Fruit fly (Drosophila melanogaster) whole organism, embryonic: ENCODE measurements around the gene robo3.

Experiments
- CG10147 ChIP-seq: fragments of 200-800 bp; sonication (Bioruptor generic); optimal IDR thresholded peaks from 2 replicates; lab custom pipeline; 2019; ENCODE audit warnings: missing biosample characterization, mild to moderate bottlenecking, missing genetic modification characterization, moderate library complexity
- CG10267 ChIP-seq: fragments of 200-800 bp; sonication (Bioruptor generic); optimal IDR thresholded peaks from 2 replicates; lab custom pipeline; 2018; ENCODE audit warnings: missing biosample characterization, mild to moderate bottlenecking, missing genetic modification characterization, moderate library complexity
- CG11247 ChIP-seq: fragments of 200-800 bp; sonication (Bioruptor generic); IDR thresholded peaks from 2 replicates; pipeline ENCODE4 v1.3.6; 2022; ENCODE audit warnings: missing biosample characterization, missing genetic modification characterization
- CG13123 ChIP-seq: fragments of 200-800 bp; sonication (Bioruptor generic); optimal IDR thresholded peaks from 2 replicates; lab custom pipeline; 2016; ENCODE audit warnings: missing biosample characterization, missing genetic modification characterization
- CG15269 ChIP-seq: fragments of 200-800 bp; sonication (Bioruptor generic); optimal IDR thresholded peaks from 2 replicates; lab custom pipeline; 2018; ENCODE audit warnings: missing biosample characterization, mild to moderate bottlenecking, missing genetic modification characterization, moderate library complexity
- CG2678 ChIP-seq: fragments of 200-800 bp; sonication (Bioruptor generic); optimal IDR thresholded peaks from 3 replicates; lab custom pipeline; 2019; ENCODE audit warnings: missing biosample characterization, mild to moderate bottlenecking, missing genetic modification characterization, moderate library complexity
- CG4360 ChIP-seq: fragments of 200-800 bp; sonication (Bioruptor generic); IDR thresholded peaks from 2 replicates; pipeline ENCODE4 v1.3.6; 2022; ENCODE audit warnings: missing biosample characterization, missing genetic modification characterization
- CG4424 ChIP-seq: fragments of 200-800 bp; sonication (Bioruptor generic); optimal IDR thresholded peaks from 3 replicates; lab custom pipeline; 2016; ENCODE audit warnings: missing biosample characterization, missing genetic modification characterization
- CG4820 ChIP-seq: fragments of 200-800 bp; sonication (Bioruptor generic); optimal IDR thresholded peaks from 3 replicates; lab custom pipeline; 2016; ENCODE audit warnings: missing biosample characterization, missing genetic modification characterization
- CG6654 ChIP-seq: fragments of 200-800 bp; sonication (Bioruptor generic); optimal IDR thresholded peaks from 2 replicates; lab custom pipeline; 2017; ENCODE audit warnings: missing biosample characterization, mild to moderate bottlenecking, missing genetic modification characterization
- CG6689 ChIP-seq: fragments of 200-800 bp; sonication (Bioruptor generic); IDR thresholded peaks from 2 replicates; pipeline ENCODE4 v1.3.6; 2022; ENCODE audit warnings: missing biosample characterization, missing genetic modification characterization
- CG7987 ChIP-seq: fragments of 200-800 bp; sonication (Bioruptor generic); optimal IDR thresholded peaks from 2 replicates; lab custom pipeline; 2018; ENCODE audit warnings: missing biosample characterization, mild to moderate bottlenecking, missing genetic modification characterization, moderate library complexity
- CG9215 ChIP-seq: fragments of 200-800 bp; sonication (Bioruptor generic); IDR thresholded peaks from 2 replicates; pipeline ENCODE4 v1.3.6; 2022; ENCODE audit warnings: missing biosample characterization, missing genetic modification characterization
- CG9437 ChIP-seq: fragments of 200-800 bp; sonication (Bioruptor generic); optimal IDR thresholded peaks from 2 replicates; lab custom pipeline; 2018; ENCODE audit warnings: missing biosample characterization, mild to moderate bottlenecking, missing genetic modification characterization
- CG9609 ChIP-seq: fragments of 200-800 bp; sonication (Bioruptor generic); optimal IDR thresholded peaks from 3 replicates; lab custom pipeline; 2016; ENCODE audit warnings: missing biosample characterization, missing genetic modification characterization
- Ets97D ChIP-seq: fragments of 200-800 bp; sonication (Bioruptor generic); optimal IDR thresholded peaks from 3 replicates; lab custom pipeline; 2016; ENCODE audit warnings: missing biosample characterization, missing genetic modification characterization
- Fer3 ChIP-seq: fragments of 200-800 bp; sonication (Bioruptor generic); optimal IDR thresholded peaks from 2 replicates; lab custom pipeline; 2018; ENCODE audit warnings: missing biosample characterization, mild to moderate bottlenecking, missing genetic modification characterization, moderate library complexity
- H15 ChIP-seq: fragments of 200-800 bp; sonication (Bioruptor generic); IDR thresholded peaks from 3 replicates; pipeline ENCODE4 v1.3.6; 2022; ENCODE audit warnings: missing biosample characterization, missing genetic modification characterization
- HHEX ChIP-seq: fragments of 200-800 bp; sonication (Bioruptor generic); optimal IDR thresholded peaks from 3 replicates; lab custom pipeline; 2017; ENCODE audit warnings: missing biosample characterization, mild to moderate bottlenecking, missing genetic modification characterization, missing genetic modification reagents
- Med ChIP-seq: fragments of 200-800 bp; sonication (Bioruptor generic); peaks from one replicate; lab custom pipeline; 2016; ENCODE audit warnings: missing biosample characterization, missing genetic modification characterization, mild to moderate bottlenecking, inconsistent platforms, moderate library complexity
- Meics ChIP-seq: fragments of 200-800 bp; sonication (Bioruptor generic); optimal IDR thresholded peaks from 2 replicates; lab custom pipeline; 2017; ENCODE audit warnings: missing biosample characterization, mild to moderate bottlenecking, missing genetic modification characterization
- Opbp ChIP-seq: fragments of 200-800 bp; sonication (Bioruptor generic); IDR thresholded peaks from 3 replicates; pipeline ENCODE4 v1.3.6; 2022; ENCODE audit warnings: missing biosample characterization, missing genetic modification characterization; ENCODE audit not compliant: partially characterized antibody
- PHDP ChIP-seq: fragments of 200-800 bp; sonication (Bioruptor generic); optimal IDR thresholded peaks from 3 replicates; lab custom pipeline; 2018; ENCODE audit warnings: missing biosample characterization, mild to moderate bottlenecking, missing genetic modification characterization, moderate library complexity
- Side ChIP-seq: fragments of 200-800 bp; sonication (Bioruptor generic); optimal IDR thresholded peaks from 2 replicates; lab custom pipeline; 2016; ENCODE audit warnings: missing biosample characterization, missing genetic modification characterization
- Six4 ChIP-seq: fragments of 200-800 bp; sonication (Bioruptor generic); optimal IDR thresholded peaks from 2 replicates; lab custom pipeline; 2016; ENCODE audit warnings: missing biosample characterization, missing genetic modification characterization
- Vsx1 ChIP-seq: fragments of 200-800 bp; sonication (Bioruptor generic); optimal IDR thresholded peaks from 2 replicates; lab custom pipeline; 2017; ENCODE audit warnings: missing biosample characterization, mild to moderate bottlenecking, missing genetic modification characterization, missing genetic modification reagents
- ara ChIP-seq: fragments of 200-800 bp; sonication (Bioruptor generic); IDR thresholded peaks from 2 replicates; pipeline ENCODE4 v1.3.6; 2022; ENCODE audit warnings: missing biosample characterization, missing genetic modification characterization
- bigmax ChIP-seq: fragments of 200-800 bp; sonication (Bioruptor generic); optimal IDR thresholded peaks from 2 replicates; lab custom pipeline; 2018; ENCODE audit warnings: missing biosample characterization, mild to moderate bottlenecking, missing genetic modification characterization
- bsh ChIP-seq, 2 experiments: fragments of 200-800 bp; sonication (Bioruptor generic); optimal IDR thresholded peaks; 2 replicates each; lab custom pipeline; 2017 to 2018; ENCODE audit warnings: mild to moderate bottlenecking in 2 of 2, missing biosample characterization in 2 of 2, missing genetic modification characterization in 2 of 2, moderate library complexity in 1 of 2
- caup ChIP-seq: fragments of 200-800 bp; sonication (Bioruptor generic); optimal IDR thresholded peaks from 3 replicates; lab custom pipeline; 2017; ENCODE audit warnings: missing biosample characterization, mild to moderate bottlenecking, missing genetic modification characterization, moderate library complexity; ENCODE audit not compliant: severe bottlenecking
- corto ChIP-seq: fragments of 200-800 bp; sonication (Bioruptor generic); optimal IDR thresholded peaks from 2 replicates; lab custom pipeline; 2016; ENCODE audit warnings: missing biosample characterization, mild to moderate bottlenecking, missing genetic modification characterization, moderate library complexity
- cwo ChIP-seq: fragments of 200-800 bp; sonication (Bioruptor generic); optimal IDR thresholded peaks from 3 replicates; lab custom pipeline; 2017; ENCODE audit warnings: missing biosample characterization, missing genetic modification characterization, mild to moderate bottlenecking, moderate library complexity, missing genetic modification reagents
- dimm ChIP-seq: fragments of 200-800 bp; sonication (Bioruptor generic); IDR thresholded peaks from 2 replicates; pipeline ENCODE4 v1.3.6; 2022; ENCODE audit warnings: missing biosample characterization, missing genetic modification characterization
- esg ChIP-seq: fragments of 200-800 bp; sonication (Bioruptor generic); conservative IDR thresholded peaks from 2 replicates; pipeline ENCODE4 v1.3.6; 2022; ENCODE audit warnings: missing biosample characterization, missing genetic modification characterization
- gem ChIP-seq: fragments of 200-800 bp; sonication (Bioruptor generic); optimal IDR thresholded peaks from 2 replicates; lab custom pipeline; 2019; ENCODE audit warnings: missing biosample characterization, mild to moderate bottlenecking, missing genetic modification characterization, moderate library complexity
- gsb ChIP-seq: fragments of 200-800 bp; sonication (Bioruptor generic); IDR thresholded peaks from 2 replicates; pipeline ENCODE4 v1.3.6; 2022; ENCODE audit warnings: missing biosample characterization, missing genetic modification characterization
- jigr1 ChIP-seq: fragments of 200-800 bp; sonication (Bioruptor generic); IDR thresholded peaks from 3 replicates; pipeline ENCODE4 v1.3.6; 2022; ENCODE audit warnings: missing biosample characterization, missing genetic modification characterization
- nau ChIP-seq: fragments of 200-800 bp; sonication (Bioruptor generic); optimal IDR thresholded peaks from 3 replicates; lab custom pipeline; 2017; ENCODE audit warnings: missing biosample characterization, mild to moderate bottlenecking, missing genetic modification characterization, missing genetic modification reagents
- nerfin-2 ChIP-seq: fragments of 200-800 bp; sonication (Bioruptor generic); IDR thresholded peaks from 2 replicates; pipeline ENCODE4 v1.3.6; 2022; ENCODE audit warnings: missing biosample characterization, missing genetic modification characterization; ENCODE audit not compliant: partially characterized antibody
- pnt ChIP-seq: fragments of 200-800 bp; sonication (Bioruptor generic); optimal IDR thresholded peaks from 3 replicates; lab custom pipeline; 2016; ENCODE audit warnings: missing biosample characterization, missing genetic modification characterization
- run ChIP-seq: fragments of 200-800 bp; sonication (Bioruptor generic); optimal IDR thresholded peaks from 3 replicates; lab custom pipeline; 2018; ENCODE audit warnings: missing biosample characterization, mild to moderate bottlenecking, missing genetic modification characterization
- sisA ChIP-seq: fragments of 200-800 bp; sonication (Bioruptor generic); IDR thresholded peaks from 2 replicates; pipeline ENCODE4 v1.3.6; 2022; ENCODE audit warnings: missing biosample characterization, missing genetic modification characterization
- slou ChIP-seq: fragments of 200-800 bp; sonication (Bioruptor generic); optimal IDR thresholded peaks from 3 replicates; lab custom pipeline; 2016; ENCODE audit warnings: missing biosample characterization, missing genetic modification characterization
- so ChIP-seq: fragments of 200-800 bp; sonication (Bioruptor generic); IDR thresholded peaks from 3 replicates; pipeline ENCODE4 v1.3.6; 2022; ENCODE audit warnings: missing biosample characterization, missing genetic modification characterization
- ssp ChIP-seq: fragments of 200-800 bp; sonication (Bioruptor generic); IDR thresholded peaks from 2 replicates; pipeline ENCODE4 v1.3.6; 2022; ENCODE audit warnings: missing biosample characterization, missing genetic modification characterization
- stc ChIP-seq: fragments of 200-800 bp; sonication (Bioruptor generic); IDR thresholded peaks from 2 replicates; pipeline ENCODE4 v1.3.6; 2022; ENCODE audit warnings: missing biosample characterization, missing genetic modification characterization
- tgo ChIP-seq: fragments of 200-800 bp; sonication (Bioruptor generic); IDR thresholded peaks from 3 replicates; pipeline ENCODE4 v1.3.6; 2022; ENCODE audit warnings: missing biosample characterization, missing genetic modification characterization
- tio ChIP-seq: fragments of 200-800 bp; sonication (Bioruptor generic); optimal IDR thresholded peaks from 2 replicates; lab custom pipeline; 2017; ENCODE audit warnings: missing biosample characterization, missing genetic modification characterization, inconsistent platforms
- toy ChIP-seq: fragments of 200-800 bp; sonication (Bioruptor generic); IDR thresholded peaks from 2 replicates; pipeline ENCODE4 v1.3.6; 2022; ENCODE audit warnings: missing biosample characterization, missing genetic modification characterization
- vfl ChIP-seq: fragments of 200-800 bp; sonication (Bioruptor generic); optimal IDR thresholded peaks from 2 replicates; lab custom pipeline; 2016; ENCODE audit warnings: missing biosample characterization, missing genetic modification characterization
- vvl ChIP-seq: fragments of 200-800 bp; sonication (Bioruptor generic); IDR thresholded peaks from 2 replicates; pipeline ENCODE4 v1.3.6; 2022; ENCODE audit warnings: missing biosample characterization, missing genetic modification characterization

robo3 gene

dm6 chr2L:1230691-1231090 lies 25.5 kb upstream of the robo3 start (continued):
- TF ChIP-seq Vsx1 (GFP tag; lab: Kevin White, UChicago): no peak
- TF ChIP-seq Med (GFP tag; lab: Kevin White, UChicago): peak; percentile 90
- no peak for TF ChIP-seq so (GFP tag; lab: Robert Waterston, UW)
- TF ChIP-seq Opbp (GFP tag; lab: Robert Waterston, UW): no peak
- TF ChIP-seq CG4424 (GFP tag; lab: Kevin White, UChicago): peak; percentile 3
- no peak for TF ChIP-seq Ets97D (GFP tag; lab: Kevin White, UChicago)
- TF ChIP-seq CG4820: no peak
- TF ChIP-seq PHDP (tag; lab: Kevin White, UChicago): peak; percentile 44
- TF ChIP-seq toy (GFP tag; lab: Robert Waterston, UW): no peak
- TF ChIP-seq CG9437: no peak
- peak; percentile 42 for TF ChIP-seq Fer3 (tag; lab: Kevin White, UChicago)
- no peak for TF ChIP-seq corto (GFP tag; lab: Kevin White, UChicago)
- TF ChIP-seq tio (GFP tag; lab: Kevin White, UChicago): no peak
- no peak for TF ChIP-seq CG7987 (GFP tag; lab: Kevin White, UChicago)
- TF ChIP-seq nau (GFP tag; lab: Kevin White, UChicago): no peak
- TF ChIP-seq cwo (GFP tag; lab: Kevin White, UChicago): peak; percentile 39
- TF ChIP-seq CG13123 (GFP tag; lab: Kevin White, UChicago): no peak
- peak; percentile 4 for TF ChIP-seq pnt (GFP tag; lab: Kevin White, UChicago)
- TF ChIP-seq dimm (GFP tag; lab: Robert Waterston, UW): 0 out of 2 replicates have a peak, but pooled peaks have one; percentile 23
- no peak for TF ChIP-seq ssp
- TF ChIP-seq H15 (GFP tag; lab: Robert Waterston, UW): no peak
- TF ChIP-seq Meics (GFP tag; lab: Kevin White, UChicago): peak; percentile 53
- TF ChIP-seq tgo (GFP tag; lab: Robert Waterston, UW): peak; percentile 18; the same call in 1 of the 3 replicates
- no peak for TF ChIP-seq slou (GFP tag; lab: Kevin White, UChicago)
- no peak for TF ChIP-seq run (tag; lab: Kevin White, UChicago)
- peak; percentile 32 for TF ChIP-seq CG15269
- TF ChIP-seq CG6654 (GFP tag; lab: Kevin White, UChicago): no peak
- TF ChIP-seq ara (GFP tag; lab: Robert Waterston, UW): no peak
- TF ChIP-seq bigmax (GFP tag; lab: Kevin White, UChicago): no peak
- peak; percentile 46 for TF ChIP-seq caup (GFP tag; lab: Kevin White, UChicago)
- peak; percentile 32; the same call in 1 of the 2 replicates for TF ChIP-seq CG6689 (GFP tag; lab: Robert Waterston, UW)
- no peak for TF ChIP-seq vfl (GFP tag; lab: Kevin White, UChicago)
- no peak for TF ChIP-seq CG4360 (GFP tag; lab: Robert Waterston, UW)
- TF ChIP-seq Six4 (GFP tag; lab: Kevin White, UChicago): no peak
- TF ChIP-seq esg: 0 out of 2 replicates have a peak, but pooled peaks have one; percentile 35
- no peak for TF ChIP-seq Side (GFP tag; lab: Kevin White, UChicago)
- peak; percentile 58 for TF ChIP-seq CG2678 (tag; lab: Kevin White, UChicago)
- TF ChIP-seq gem (tag; lab: Kevin White, UChicago): peak; percentile 54
- no peak for TF ChIP-seq CG11247 (GFP tag; lab: Robert Waterston, UW)
- no peak for TF ChIP-seq nerfin-2 (GFP tag; lab: Robert Waterston, UW)
- no peak for TF ChIP-seq stc
- TF ChIP-seq jigr1: no peak
- TF ChIP-seq HHEX: peak; percentile 24
- TF ChIP-seq CG9215 (GFP tag; lab: Robert Waterston, UW): no peak
- TF ChIP-seq CG9609 (GFP tag; lab: Kevin White, UChicago): no peak
- 0 out of 2 replicates have a peak, but pooled peaks have one; percentile 15 for TF ChIP-seq gsb
- TF ChIP-seq CG10147 (GFP tag; lab: Kevin White, UChicago): peak; percentile 28
- TF ChIP-seq vvl (GFP tag; lab: Robert Waterston, UW): peak; percentile 47; the same call in 1 of the 2 replicates
- no peak for TF ChIP-seq CG10267 (tag; lab: Kevin White, UChicago)
- peak in 1 of 2 experiments; percentile 11 for TF ChIP-seq bsh (GFP tag; optimal IDR thresholded peaks at IDR 0.05; lab: Kevin White, UChicago)
- peak; percentile 42 for TF ChIP-seq sisA (GFP tag; lab: Robert Waterston, UW)
